Fruit fly (Drosophila melanogaster) whole organism: ENCODE results near the gene CG32650.

Experiments used
- CG8478 ChIP-seq: fragments of >200 bp; optimal IDR thresholded peaks from 2 replicates; lab custom pipeline; 2018; ENCODE audit warnings: inconsistent platforms
- Dll ChIP-seq: fragments of >200 bp; optimal IDR thresholded peaks from 2 replicates; lab custom pipeline; 2017
- EcR ChIP-seq, 2 experiments: fragments of >200 bp; optimal IDR thresholded peaks; 2 replicates each; lab custom pipeline; 2017; ENCODE audit warnings: missing biosample characterization in 2 of 2, missing genetic modification characterization in 2 of 2, missing genetic modification reagents in 2 of 2
- pan ChIP-seq: fragments of >200 bp; optimal IDR thresholded peaks from 2 replicates; lab custom pipeline; 2017
- psq ChIP-seq: fragments of >200 bp; optimal IDR thresholded peaks from 2 replicates; lab custom pipeline; 2017
- usp ChIP-seq: fragments of >200 bp; optimal IDR thresholded peaks from 2 replicates; lab custom pipeline; 2017; ENCODE audit warnings: missing biosample characterization, missing genetic modification characterization, mixed read lengths

DNA sequence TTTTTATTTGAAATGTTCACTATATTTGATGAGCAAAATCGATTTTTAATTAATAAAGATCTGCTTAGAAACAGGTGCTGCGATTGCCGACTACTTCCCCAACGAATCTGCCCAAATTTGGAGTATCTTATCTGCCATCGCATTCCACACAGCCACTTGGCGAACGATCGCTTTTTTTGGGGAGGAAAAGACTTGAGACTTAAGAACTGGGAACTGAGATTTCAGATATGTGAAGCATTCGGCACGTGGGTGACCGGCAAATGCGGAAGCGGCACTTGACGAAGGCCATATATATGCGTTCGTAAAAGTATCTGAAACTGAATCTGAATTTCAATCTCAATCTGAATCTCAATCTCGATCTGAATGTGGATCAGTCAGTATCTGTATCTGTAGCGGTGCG lies 4.5 kb downstream of the CG32650 start:
- TF ChIP-seq pan (lab: Kevin White, UChicago): no peak
- TF ChIP-seq psq (lab: Kevin White, UChicago): no peak
- no peak for TF ChIP-seq CG8478 (lab: Kevin White, UChicago)
- no peak for TF ChIP-seq usp (GFP tag; lab: Kevin White, UChicago)
- no peak for TF ChIP-seq EcR (GFP tag; optimal IDR thresholded peaks at IDR 0.05; lab: Kevin White, UChicago)
- TF ChIP-seq Dll: no peak
